Fruit fly (Drosophila melanogaster) whole organism, embryonic: Measurements from ENCODE around the gene DEF8.

Experiments
- Ada2b ChIP-seq: fragments of 200-800 bp; sonication (Bioruptor generic); IDR thresholded peaks from 2 replicates; pipeline ENCODE4 v1.3.6; 2022; ENCODE audit warnings: missing biosample characterization, missing genetic modification characterization
- Awh ChIP-seq: fragments of 200-800 bp; sonication (Bioruptor generic); IDR thresholded peaks from 2 replicates; pipeline ENCODE4, ENCODE4 v1.3.6; 2022; ENCODE audit warnings: missing biosample characterization, missing genetic modification characterization
- Bgb ChIP-seq: fragments of 200-800 bp; sonication (Bioruptor generic); IDR thresholded peaks from 2 replicates; pipeline ENCODE4 v1.3.6; 2022; ENCODE audit warnings: missing biosample characterization, missing genetic modification characterization; ENCODE audit not compliant: partially characterized antibody
- Bteb2 ChIP-seq: fragments of 200-800 bp; sonication (Bioruptor generic); optimal IDR thresholded peaks from 2 replicates; lab custom pipeline; 2016; ENCODE audit warnings: missing biosample characterization, missing genetic modification characterization
- CG11247 ChIP-seq: fragments of 200-800 bp; sonication (Bioruptor generic); IDR thresholded peaks from 2 replicates; pipeline ENCODE4 v1.3.6; 2022; ENCODE audit warnings: missing biosample characterization, missing genetic modification characterization
- CG14667 ChIP-seq: fragments of 200-800 bp; sonication (Bioruptor generic); IDR thresholded peaks from 2 replicates; pipeline ENCODE4 v1.3.6; 2022; ENCODE audit warnings: missing biosample characterization, missing genetic modification characterization
- CG15269 ChIP-seq: fragments of 200-800 bp; sonication (Bioruptor generic); optimal IDR thresholded peaks from 2 replicates; lab custom pipeline; 2018; ENCODE audit warnings: missing biosample characterization, mild to moderate bottlenecking, missing genetic modification characterization, moderate library complexity
- CG1602 ChIP-seq: fragments of 200-800 bp; sonication (Bioruptor generic); optimal IDR thresholded peaks from 3 replicates; lab custom pipeline; 2016; ENCODE audit warnings: missing biosample characterization, missing genetic modification characterization
- CG17361 ChIP-seq: fragments of 200-800 bp; sonication (Bioruptor generic); IDR thresholded peaks from 3 replicates; pipeline ENCODE4 v1.3.6; 2022; ENCODE audit warnings: missing biosample characterization, missing genetic modification characterization
- CG17802 ChIP-seq: fragments of 200-800 bp; sonication (Bioruptor generic); optimal IDR thresholded peaks from 2 replicates; lab custom pipeline; 2018; ENCODE audit warnings: missing biosample characterization, mild to moderate bottlenecking, missing genetic modification characterization, moderate library complexity
- CG2678 ChIP-seq: fragments of 200-800 bp; sonication (Bioruptor generic); optimal IDR thresholded peaks from 3 replicates; lab custom pipeline; 2019; ENCODE audit warnings: missing biosample characterization, mild to moderate bottlenecking, missing genetic modification characterization, moderate library complexity
- CG4404 ChIP-seq: fragments of 200-800 bp; sonication (Bioruptor generic); IDR thresholded peaks from 2 replicates; pipeline ENCODE4 v1.3.6; 2022; ENCODE audit warnings: missing biosample characterization, missing genetic modification characterization
- CG5245 ChIP-seq: fragments of 200-800 bp; sonication (Bioruptor generic); optimal IDR thresholded peaks from 3 replicates; lab custom pipeline; 2016; ENCODE audit warnings: missing biosample characterization, missing genetic modification characterization
- CG6254 ChIP-seq: fragments of 200-800 bp; sonication (Bioruptor generic); optimal IDR thresholded peaks from 3 replicates; lab custom pipeline; 2017; ENCODE audit warnings: mild to moderate bottlenecking, missing biosample characterization, missing genetic modification reagents, missing genetic modification characterization
- CG6791 ChIP-seq: fragments of 200-800 bp; sonication (Bioruptor generic); IDR thresholded peaks from 3 replicates; pipeline ENCODE4 v1.3.6; 2022; ENCODE audit warnings: missing biosample characterization, missing genetic modification characterization; ENCODE audit not compliant: partially characterized antibody
- D19A ChIP-seq: fragments of 200-800 bp; optimal IDR thresholded peaks from 3 replicates; lab custom pipeline; 2019; ENCODE audit warnings: missing biosample characterization, mild to moderate bottlenecking, missing genetic modification characterization, moderate library complexity
- D19B ChIP-seq: fragments of 200-800 bp; sonication (Bioruptor generic); optimal IDR thresholded peaks from 2 replicates; lab custom pipeline; 2017; ENCODE audit warnings: missing biosample characterization, mild to moderate bottlenecking, missing genetic modification characterization
- Dek ChIP-seq: fragments of 200-800 bp; sonication (Bioruptor generic); optimal IDR thresholded peaks from 3 replicates; lab custom pipeline; 2019; ENCODE audit warnings: missing biosample characterization, mild to moderate bottlenecking, missing genetic modification characterization, moderate library complexity
- Dp ChIP-seq: fragments of 200-800 bp; sonication (Bioruptor generic); optimal IDR thresholded peaks from 2 replicates; lab custom pipeline; 2018; ENCODE audit warnings: missing biosample characterization, mild to moderate bottlenecking, missing genetic modification characterization, moderate library complexity
- HHEX ChIP-seq: fragments of 200-800 bp; sonication (Bioruptor generic); optimal IDR thresholded peaks from 3 replicates; lab custom pipeline; 2017; ENCODE audit warnings: missing biosample characterization, mild to moderate bottlenecking, missing genetic modification characterization, missing genetic modification reagents
- HLH4C ChIP-seq: fragments of 200-800 bp; sonication (Bioruptor generic); IDR thresholded peaks from 3 replicates; pipeline ENCODE4 v1.3.6; 2022; ENCODE audit warnings: missing biosample characterization, missing genetic modification characterization; ENCODE audit not compliant: partially characterized antibody
- Lhr ChIP-seq: fragments of 200-800 bp; sonication (Bioruptor generic); optimal IDR thresholded peaks from 3 replicates; lab custom pipeline; 2017; ENCODE audit warnings: mild to moderate bottlenecking, missing biosample characterization, missing genetic modification reagents, missing genetic modification characterization
- Meics ChIP-seq: fragments of 200-800 bp; sonication (Bioruptor generic); optimal IDR thresholded peaks from 2 replicates; lab custom pipeline; 2017; ENCODE audit warnings: missing biosample characterization, mild to moderate bottlenecking, missing genetic modification characterization
- Nf-YA ChIP-seq: fragments of 200-800 bp; sonication (Bioruptor generic); IDR thresholded peaks from 2 replicates; pipeline ENCODE4 v1.3.6; 2022; ENCODE audit warnings: missing biosample characterization, missing genetic modification characterization
- PHDP ChIP-seq: fragments of 200-800 bp; sonication (Bioruptor generic); optimal IDR thresholded peaks from 3 replicates; lab custom pipeline; 2018; ENCODE audit warnings: missing biosample characterization, mild to moderate bottlenecking, missing genetic modification characterization, moderate library complexity
- Ptx1 ChIP-seq: fragments of 200-800 bp; sonication (Bioruptor generic); IDR thresholded peaks from 2 replicates; pipeline ENCODE4 v1.3.6; 2022; ENCODE audit warnings: missing biosample characterization, missing genetic modification characterization
- Sin3A ChIP-seq: fragments of >200 bp; optimal IDR thresholded peaks from 2 replicates; lab custom pipeline; 2018
- Six4 ChIP-seq: fragments of 200-800 bp; sonication (Bioruptor generic); optimal IDR thresholded peaks from 2 replicates; lab custom pipeline; 2016; ENCODE audit warnings: missing biosample characterization, missing genetic modification characterization
- Ssrp ChIP-seq: fragments of 200-800 bp; sonication (Bioruptor generic); optimal IDR thresholded peaks from 2 replicates; lab custom pipeline; 2018; ENCODE audit warnings: missing biosample characterization, mild to moderate bottlenecking, missing genetic modification characterization, moderate library complexity
- Xbp1 ChIP-seq: fragments of 200-800 bp; sonication (Bioruptor generic); optimal IDR thresholded peaks from 3 replicates; lab custom pipeline; 2016; ENCODE audit warnings: missing biosample characterization, mild to moderate bottlenecking, missing genetic modification characterization
- amos ChIP-seq: fragments of 200-800 bp; sonication (Bioruptor generic); IDR thresholded peaks from 2 replicates; pipeline ENCODE4 v1.3.6; 2022; ENCODE audit warnings: missing biosample characterization, missing genetic modification characterization; ENCODE audit not compliant: partially characterized antibody
- aop ChIP-seq: fragments of 200-800 bp; sonication (Bioruptor generic); IDR thresholded peaks from 2 replicates; pipeline ENCODE4 v1.3.6; 2022; ENCODE audit warnings: missing biosample characterization, missing genetic modification characterization
- ase ChIP-seq: fragments of 200-800 bp; sonication (Bioruptor generic); IDR thresholded peaks from 3 replicates; pipeline ENCODE4 v1.3.6; 2022; ENCODE audit warnings: missing biosample characterization, missing genetic modification characterization
- bbx ChIP-seq: fragments of 200-800 bp; sonication (Bioruptor generic); IDR thresholded peaks from 2 replicates; pipeline ENCODE4 v1.3.6; 2022; ENCODE audit warnings: missing biosample characterization, missing genetic modification characterization; ENCODE audit not compliant: partially characterized antibody
- crol ChIP-seq: fragments of 200-800 bp; sonication (Bioruptor generic); IDR thresholded peaks from 2 replicates; pipeline ENCODE4 v1.3.6; 2022; ENCODE audit warnings: missing biosample characterization, missing genetic modification characterization
- cwo ChIP-seq: fragments of 200-800 bp; sonication (Bioruptor generic); optimal IDR thresholded peaks from 3 replicates; lab custom pipeline; 2017; ENCODE audit warnings: missing biosample characterization, missing genetic modification characterization, mild to moderate bottlenecking, moderate library complexity, missing genetic modification reagents
- fd3F ChIP-seq: fragments of 200-800 bp; sonication (Bioruptor generic); optimal IDR thresholded peaks from 2 replicates; lab custom pipeline; 2018; ENCODE audit warnings: missing biosample characterization, mild to moderate bottlenecking, missing genetic modification characterization, moderate library complexity
- gce ChIP-seq: fragments of 200-800 bp; sonication (Bioruptor generic); IDR thresholded peaks from 3 replicates; pipeline ENCODE4 v1.3.6; 2022; ENCODE audit warnings: missing biosample characterization, missing genetic modification characterization
- gro ChIP-seq: fragments of 200-800 bp; sonication (Bioruptor generic); optimal IDR thresholded peaks from 2 replicates; lab custom pipeline; 2016; ENCODE audit warnings: missing biosample characterization, missing genetic modification characterization
- gsb-n ChIP-seq: fragments of 200-800 bp; sonication (Bioruptor generic); optimal IDR thresholded peaks from 3 replicates; lab custom pipeline; 2018; ENCODE audit warnings: missing biosample characterization, mild to moderate bottlenecking, missing genetic modification characterization
- jumu ChIP-seq: fragments of 200-800 bp; sonication (Bioruptor generic); optimal IDR thresholded peaks from 3 replicates; lab custom pipeline; 2016; ENCODE audit warnings: missing biosample characterization, missing genetic modification characterization
- lbe ChIP-seq: fragments of 200-800 bp; sonication (Bioruptor generic); optimal IDR thresholded peaks from 2 replicates; lab custom pipeline; 2016; ENCODE audit warnings: missing biosample characterization, mild to moderate bottlenecking, missing genetic modification characterization
- nerfin-1 ChIP-seq: fragments of 200-800 bp; sonication (Bioruptor generic); optimal IDR thresholded peaks from 3 replicates; lab custom pipeline; 2019; ENCODE audit warnings: missing biosample characterization, mild to moderate bottlenecking, missing genetic modification characterization, moderate library complexity
- phol ChIP-seq: fragments of 200-800 bp; sonication (Bioruptor generic); optimal IDR thresholded peaks from 3 replicates; lab custom pipeline; 2018; ENCODE audit warnings: missing biosample characterization, mild to moderate bottlenecking, missing genetic modification characterization, moderate library complexity
- slbo ChIP-seq: fragments of 200-800 bp; sonication (Bioruptor generic); IDR thresholded peaks from 2 replicates; pipeline ENCODE4 v1.3.6; 2022; ENCODE audit warnings: missing biosample characterization, missing genetic modification characterization
- slp2 ChIP-seq: fragments of 200-800 bp; sonication (Bioruptor generic); optimal IDR thresholded peaks from 2 replicates; lab custom pipeline; 2016; ENCODE audit warnings: missing biosample characterization, missing genetic modification characterization
- stc ChIP-seq: fragments of 200-800 bp; sonication (Bioruptor generic); IDR thresholded peaks from 2 replicates; pipeline ENCODE4 v1.3.6; 2022; ENCODE audit warnings: missing biosample characterization, missing genetic modification characterization
- trem ChIP-seq: fragments of 200-800 bp; optimal IDR thresholded peaks from 3 replicates; lab custom pipeline; 2019; ENCODE audit warnings: missing biosample characterization, mild to moderate bottlenecking, missing genetic modification characterization, moderate library complexity
- unc-4 ChIP-seq: fragments of 200-800 bp; sonication (Bioruptor generic); IDR thresholded peaks from 2 replicates; pipeline ENCODE4 v1.3.6; 2022; ENCODE audit warnings: missing biosample characterization, missing genetic modification characterization; ENCODE audit not compliant: partially characterized antibody
- zen ChIP-seq: fragments of 200-800 bp; sonication (Bioruptor generic); optimal IDR thresholded peaks from 3 replicates; lab custom pipeline; 2018; ENCODE audit warnings: missing biosample characterization, mild to moderate bottlenecking, missing genetic modification characterization, moderate library complexity

The DEF8 gene

dm6 chr3L:12136630-12137029 is 4.7 kb downstream of the DEF8 start, which contains the start of the genes CG5645 and Atg12 (continued):
- TF ChIP-seq CG6791 (GFP tag; lab: Robert Waterston, UW) = peak; percentile 40; the same call in 1 of the 3 replicates
- peak; percentile 85 for TF ChIP-seq unc-4
- peak; percentile 58 for TF ChIP-seq gsb-n (tag; lab: Kevin White, UChicago)
- peak; percentile 53; the same call in 1 of the 2 replicates for TF ChIP-seq Awh (GFP tag; lab: Robert Waterston, UW)
- TF ChIP-seq Dp (GFP tag; lab: Kevin White, UChicago) = peak; percentile 2
- TF ChIP-seq Lhr (GFP tag; lab: Kevin White, UChicago) = no peak
- TF ChIP-seq Ssrp (tag; lab: Kevin White, UChicago) = no peak
- no peak for TF ChIP-seq Bteb2
- peak; percentile 8 for TF ChIP-seq fd3F
- peak; percentile 21; the same call in 1 of the 2 replicates for TF ChIP-seq Nf-YA (GFP tag; lab: Robert Waterston, UW)
- TF ChIP-seq Sin3A (lab: Kevin White, UChicago) = no peak
- peak; percentile 54 for TF ChIP-seq PHDP (tag; lab: Kevin White, UChicago)
- no peak for TF ChIP-seq D19B
- TF ChIP-seq jumu (GFP tag; lab: Kevin White, UChicago) = no peak
- peak; percentile 17 for TF ChIP-seq CG6254 (GFP tag; lab: Kevin White, UChicago)
- TF ChIP-seq amos (GFP tag; lab: Robert Waterston, UW) = peak; percentile 78
- TF ChIP-seq CG17361 (GFP tag; lab: Robert Waterston, UW) = peak; percentile 51; the same call in 2 of the 3 replicates
- TF ChIP-seq slp2 = no peak
- peak; percentile 62 for TF ChIP-seq trem (tag; lab: Kevin White, UChicago)
- TF ChIP-seq CG5245 (GFP tag; lab: Kevin White, UChicago) = no peak
- TF ChIP-seq Ptx1 (GFP tag; lab: Robert Waterston, UW) = peak; percentile 73
- TF ChIP-seq cwo (GFP tag; lab: Kevin White, UChicago) = peak; percentile 66
- no peak for TF ChIP-seq aop (GFP tag; lab: Robert Waterston, UW)
- TF ChIP-seq gce = no peak
- TF ChIP-seq crol (GFP tag; lab: Robert Waterston, UW) = no peak
- TF ChIP-seq CG15269 (tag; lab: Kevin White, UChicago) = peak; percentile 46
- TF ChIP-seq CG1602 (GFP tag; lab: Kevin White, UChicago) = peak; percentile 5
- peak; percentile 47; the same call in 2 of the 3 replicates for TF ChIP-seq ase
- TF ChIP-seq CG17802 (tag; lab: Kevin White, UChicago) = no peak
- peak; percentile 77 for TF ChIP-seq Bgb (GFP tag; lab: Robert Waterston, UW)
- TF ChIP-seq Xbp1 (GFP tag; lab: Kevin White, UChicago) = peak; percentile 10
- TF ChIP-seq stc (GFP tag; lab: Robert Waterston, UW) = no peak
- TF ChIP-seq slbo (GFP tag; lab: Robert Waterston, UW) = peak; percentile 78
- TF ChIP-seq CG2678 (tag; lab: Kevin White, UChicago) = peak; percentile 46
- TF ChIP-seq phol (tag; lab: Kevin White, UChicago) = peak; percentile 59
- peak; percentile 26 for TF ChIP-seq zen
- TF ChIP-seq CG4404 (GFP tag; lab: Robert Waterston, UW) = no peak
- peak; percentile 59; the same call in 1 of the 2 replicates for TF ChIP-seq Ada2b (GFP tag; lab: Robert Waterston, UW)
- peak; percentile 40 for TF ChIP-seq CG14667 (GFP tag; lab: Robert Waterston, UW)
- peak; percentile 66; the same call in 2 of the 3 replicates for TF ChIP-seq HLH4C (GFP tag; lab: Robert Waterston, UW)
- TF ChIP-seq lbe (GFP tag; lab: Kevin White, UChicago) = peak; percentile 33
- TF ChIP-seq D19A (tag; lab: Kevin White, UChicago) = peak; percentile 65
- peak; percentile 71 for TF ChIP-seq bbx
- TF ChIP-seq Meics = peak; percentile 58
- no peak for TF ChIP-seq gro
- TF ChIP-seq HHEX (GFP tag; lab: Kevin White, UChicago) = no peak
- peak; percentile 10 for TF ChIP-seq nerfin-1 (tag; lab: Kevin White, UChicago)
- peak; percentile 65 for TF ChIP-seq CG11247 (GFP tag; lab: Robert Waterston, UW)
- peak; percentile 27 for TF ChIP-seq Dek (tag; lab: Kevin White, UChicago)
- TF ChIP-seq Six4 = peak; percentile 68
